Worm (Caenorhabditis elegans): ENCODE measurements around the gene F09E10.5.

DNA sequence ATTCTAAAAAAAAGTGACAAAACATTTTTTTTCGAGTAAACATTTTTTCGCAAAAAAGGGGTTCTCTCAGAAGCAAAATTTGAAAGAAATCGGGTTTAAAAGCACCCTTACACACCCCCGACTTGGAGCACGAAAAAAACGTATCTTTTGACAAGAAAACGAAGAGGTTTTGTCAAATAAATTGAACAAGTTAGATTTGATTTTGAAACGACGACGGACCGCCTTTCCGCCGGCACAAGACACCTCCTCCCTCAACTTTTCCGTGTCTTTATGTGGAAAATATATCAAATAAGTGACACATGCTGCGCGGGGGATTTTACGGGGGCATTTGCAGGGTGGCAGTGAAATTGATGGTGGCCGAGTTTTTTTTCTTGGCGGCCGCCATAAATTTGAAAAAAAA is 26.1 kb downstream of the F09E10.5 start:
- TF ChIP-seq lin-13 (GFP tag; optimal IDR thresholded peaks at IDR 0.05) (no peak), nhr-23 (tag; optimal IDR thresholded peaks at IDR 0.05) (no peak), alr-1 (tag; optimal IDR thresholded peaks at IDR 0.05) (no peak), nhr-11 (tag; optimal IDR thresholded peaks at IDR 0.05) (no peak), unc-62 (GFP tag; optimal IDR thresholded peaks at IDR 0.05) (no peak), F13H6.1 (tag; optimal IDR thresholded peaks at IDR 0.05) (no peak), nhr-12 (tag; optimal IDR thresholded peaks at IDR 0.05) (no peak)
